Worm (Caenorhabditis elegans): ENCODE data around the gene ilcr-2.

ilcr-2 gene

ce11 chrII:5511417-5512353 lies 36.6 kb downstream of the ilcr-2 start (continued):
- TF ChIP-seq rbr-2 (tag; optimal IDR thresholded peaks at IDR 0.05) = peak; percentile 2
- peak; percentile 55; the same call in 1 of the 2 replicates for TF ChIP-seq Y48G9A.11 (GFP tag; IDR thresholded peaks at IDR 0.05)
- TF ChIP-seq lin-13 (GFP tag; optimal IDR thresholded peaks at IDR 0.05) = no peak
- TF ChIP-seq mes-2 (tag; optimal IDR thresholded peaks at IDR 0.05; ENCODE audit: poor library complexity, severe bottlenecking) = peak; percentile 80
- TF ChIP-seq aha-1 (tag) = peak; percentile 46

DNA sequence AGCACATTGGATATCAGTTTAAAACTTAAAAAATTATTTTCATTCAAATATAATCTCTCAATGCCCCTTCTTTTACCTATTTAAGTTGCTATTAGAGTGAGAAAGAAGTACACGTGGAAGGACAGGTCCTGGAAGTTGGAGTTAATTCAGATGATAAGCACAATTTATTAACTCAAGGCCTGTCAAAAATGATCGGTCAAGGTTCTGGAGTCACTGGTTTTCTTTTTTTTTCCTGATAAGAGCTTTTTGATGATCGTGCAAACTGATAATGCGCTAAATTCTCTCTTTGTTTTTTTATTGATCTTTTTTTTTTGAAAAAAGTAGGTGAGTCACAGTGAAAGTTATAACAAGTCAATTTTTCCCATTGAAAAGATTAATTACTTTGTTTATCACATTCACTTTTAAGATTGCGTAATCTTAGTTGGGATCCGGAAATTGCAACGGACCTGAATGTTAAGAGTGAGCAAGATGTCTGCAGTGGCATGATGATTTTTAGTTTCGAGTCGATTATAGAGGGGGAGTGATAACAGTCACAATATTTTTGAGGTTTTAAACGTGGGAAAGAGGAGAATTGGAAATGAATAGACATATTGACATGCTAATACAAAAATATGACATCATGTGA lies 37.5 kb downstream of the ilcr-2 start:
- TF ChIP-seq nhr-28 (tag; optimal IDR thresholded peaks at IDR 0.05) (peak; percentile 76), mxl-3 (GFP tag; optimal IDR thresholded peaks at IDR 0.05) (peak; percentile 13), lir-3 (tag; optimal IDR thresholded peaks at IDR 0.05) (no peak), tra-1 (GFP tag; IDR thresholded peaks at IDR 0.05) (peak; percentile 82; the same call in 1 of the 2 replicates), ceh-44 (GFP tag; IDR thresholded peaks at IDR 0.05) (no peak), lsy-2 (tag; optimal IDR thresholded peaks at IDR 0.05) (no peak), dmd-6 (GFP tag; IDR thresholded peaks at IDR 0.05) (peak; percentile 94), hlh-11 (tag; optimal IDR thresholded peaks at IDR 0.05) (peak; percentile 65), aly-2 (tag; optimal IDR thresholded peaks at IDR 0.05) (no peak), daf-8 (GFP tag; IDR thresholded peaks at IDR 0.05) (no peak), sdz-12 (GFP tag; optimal IDR thresholded peaks at IDR 0.05) (no peak), dve-1 (tag; optimal IDR thresholded peaks at IDR 0.05; ENCODE audit: insufficient read depth) (peak; percentile 77), nhr-77 (tag; optimal IDR thresholded peaks at IDR 0.05) (peak; percentile 76), rbr-2 (tag; optimal IDR thresholded peaks at IDR 0.05) (no peak), pqm-1 (tag; optimal IDR thresholded peaks at IDR 0.05) (peak; percentile 86), dpl-1 (GFP tag; optimal IDR thresholded peaks at IDR 0.05) (no peak), php-3 (GFP tag; IDR thresholded peaks at IDR 0.05) (no peak), madf-9 (GFP tag; conservative IDR thresholded peaks at IDR 0.05) (no peak), ztf-7 (tag; optimal IDR thresholded peaks at IDR 0.05) (no peak), daf-16 (GFP tag; optimal IDR thresholded peaks at IDR 0.05) (no peak), daf-16 (tag; optimal IDR thresholded peaks at IDR 0.05) (peak; percentile 44)

ce11 chrII:5514846-5515245 lies 39.8 kb downstream of the ilcr-2 start, which contains the start of gene sahd-1:
Gene sahd-1, minus strand, starts transcription at chrII:5514945.
- peak; percentile 40 for TF ChIP-seq pqm-1 (tag; optimal IDR thresholded peaks at IDR 0.05)
- TF ChIP-seq F26F4.8 (GFP tag; conservative IDR thresholded peaks at IDR 0.05) = no peak
- peak; percentile 46 for TF ChIP-seq aha-1 (tag)

DNA sequence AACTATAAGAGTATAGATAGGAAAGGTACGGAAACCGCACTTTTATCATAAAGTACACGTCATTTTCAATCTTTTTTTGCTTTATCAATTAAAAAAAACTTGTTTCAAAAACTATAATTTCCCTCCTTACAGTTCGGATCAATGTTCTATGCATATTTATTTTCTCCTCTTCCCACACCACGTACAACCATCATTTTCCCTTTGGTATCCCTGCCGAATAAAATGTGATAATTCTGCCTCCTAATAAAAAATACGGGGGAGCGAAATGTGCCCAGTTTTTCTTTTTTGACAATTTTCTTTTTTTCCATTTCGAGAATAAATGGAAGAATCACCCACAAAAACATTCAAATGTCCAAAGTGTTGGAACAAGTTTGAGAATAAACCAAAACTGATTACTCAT lies 40.5 kb downstream of the ilcr-2 start, which contains the start of gene ZK177.3:
TSS of gene ZK177.3 (plus strand) at position 301 of the 400 bp plus-strand sequence.
- TF ChIP-seq nhr-11 (tag; optimal IDR thresholded peaks at IDR 0.05) (no peak), mxl-2 (GFP tag; conservative IDR thresholded peaks at IDR 0.05) (no peak), pqm-1 (tag; optimal IDR thresholded peaks at IDR 0.05) (peak; percentile 40)

- no peak for TF ChIP-seq Y105C5A.15 (GFP tag; IDR thresholded peaks at IDR 0.05)
- TF ChIP-seq F26F4.8 (GFP tag; conservative IDR thresholded peaks at IDR 0.05) = no peak
- TF ChIP-seq daf-12 (tag; optimal IDR thresholded peaks at IDR 0.05) = no peak
- TF ChIP-seq lin-13 (GFP tag; optimal IDR thresholded peaks at IDR 0.05) = no peak
- TF ChIP-seq arid-1 (GFP tag; conservative IDR thresholded peaks at IDR 0.05) = no peak
- TF ChIP-seq tra-1 (GFP tag; IDR thresholded peaks at IDR 0.05) = no peak
- TF ChIP-seq ceh-62 (tag; optimal IDR thresholded peaks at IDR 0.05) = no peak
- TF ChIP-seq mxl-2 (GFP tag; conservative IDR thresholded peaks at IDR 0.05) = no peak
- no peak for TF ChIP-seq F37D6.2 (tag; optimal IDR thresholded peaks at IDR 0.05)
- no peak for TF ChIP-seq ama-1 (optimal IDR thresholded peaks at IDR 0.05)
- no peak for TF ChIP-seq egl-43 (GFP tag; IDR thresholded peaks at IDR 0.05)
- no peak for TF ChIP-seq lsy-2 (tag; optimal IDR thresholded peaks at IDR 0.05)
Measured at ce11 chrII:5517643-5518042, 42.6 kb downstream of the ilcr-2 start, which contains the start of gene ZK177.9. Gene ZK177.9, minus strand, starts transcription at chrII:5517743.
